Fruit fly (Drosophila melanogaster): ENCODE data around the gene JhI-21.
A peak's percentile ranks its signal among the peaks of the same experiment; 100 is the strongest.

Gene JhI-21

dm6 chr2L:12004211-12004979 is 51.4 kb downstream of the JhI-21 start (continued):
- no peak for TF ChIP-seq crol (GFP tag; IDR thresholded peaks at IDR 0.05)
- peak; percentile 46 to 55 for TF ChIP-seq Pdp1 (GFP tag; optimal IDR thresholded peaks at IDR 0.05)
- peak; percentile 78 for TF ChIP-seq CG8290 (GFP tag; optimal IDR thresholded peaks at IDR 0.05)
- peak; percentile 63 to 92 for TF ChIP-seq CG8290 (tag; optimal IDR thresholded peaks at IDR 0.05)
- peak; percentile 56 for TF ChIP-seq Jarid2 (GFP tag; optimal IDR thresholded peaks at IDR 0.05)
- peak; percentile 42 for TF ChIP-seq gro (GFP tag; optimal IDR thresholded peaks at IDR 0.05)
- TF ChIP-seq CG32532 (GFP tag; IDR thresholded peaks at IDR 0.05), result no peak
- no peak for TF ChIP-seq CG32767 (GFP tag; IDR thresholded peaks at IDR 0.05)
- TF ChIP-seq CG1647 (GFP tag; optimal IDR thresholded peaks at IDR 0.05), result peak; percentile 6
- TF ChIP-seq Gug (GFP tag; IDR thresholded peaks at IDR 0.05), result no peak
- TF ChIP-seq CG15011 (GFP tag; optimal IDR thresholded peaks at IDR 0.05), result peak; percentile 55
- TF ChIP-seq abd-A (tag; optimal IDR thresholded peaks at IDR 0.05), result peak; percentile 97
- peak; percentile 68 for TF ChIP-seq CG8924 (tag; optimal IDR thresholded peaks at IDR 0.05)
- TF ChIP-seq CG17385 (GFP tag; optimal IDR thresholded peaks at IDR 0.05), result peak; percentile 91
- TF ChIP-seq CkIIα-i1 (GFP tag; IDR thresholded peaks at IDR 0.05), result no peak
- TF ChIP-seq ems (GFP tag; optimal IDR thresholded peaks at IDR 0.05), result peak; percentile 19
- TF ChIP-seq lmd (GFP tag; IDR thresholded peaks at IDR 0.05), result no peak
- TF ChIP-seq CG2202 (tag; optimal IDR thresholded peaks at IDR 0.05), result peak; percentile 88
- no peak for TF ChIP-seq Drgx (GFP tag; IDR thresholded peaks at IDR 0.05)
- peak; percentile 86 for TF ChIP-seq CG2875 (GFP tag; optimal IDR thresholded peaks at IDR 0.05)
- TF ChIP-seq cg (GFP tag; optimal IDR thresholded peaks at IDR 0.05), result peak; percentile 60
- TF ChIP-seq CG17568 (GFP tag; optimal IDR thresholded peaks at IDR 0.05), result peak; percentile 94
- TF ChIP-seq her (GFP tag; optimal IDR thresholded peaks at IDR 0.05), result peak; percentile 69
- TF ChIP-seq HLHmδ (GFP tag; optimal IDR thresholded peaks at IDR 0.05), result peak; percentile 80
- TF ChIP-seq insv (GFP tag; optimal IDR thresholded peaks at IDR 0.05), result no peak
- TF ChIP-seq CG15601 (tag; optimal IDR thresholded peaks at IDR 0.05), result peak; percentile 88
- peak; percentile 50 for TF ChIP-seq bigmax (GFP tag; optimal IDR thresholded peaks at IDR 0.05)
- peak; percentile 50 for TF ChIP-seq CoRest (tag; optimal IDR thresholded peaks at IDR 0.05)
- peak; percentile 35 for TF ChIP-seq lilli (GFP tag; optimal IDR thresholded peaks at IDR 0.05)
- TF ChIP-seq zen2 (GFP tag; IDR thresholded peaks at IDR 0.05; ENCODE audit: partially characterized antibody), result no peak
- no peak for TF ChIP-seq prd (optimal IDR thresholded peaks at IDR 0.05)
- TF ChIP-seq prd (GFP tag; IDR thresholded peaks at IDR 0.05), result no peak
- TF ChIP-seq Mad (GFP tag; optimal IDR thresholded peaks at IDR 0.05), result peak; percentile 31
- TF ChIP-seq CG15269 (tag; optimal IDR thresholded peaks at IDR 0.05), result peak; percentile 73
- TF ChIP-seq NfI (GFP tag; optimal IDR thresholded peaks at IDR 0.05), result peak; percentile 22
- TF ChIP-seq TFAM (GFP tag; optimal IDR thresholded peaks at IDR 0.05), result no peak
- TF ChIP-seq cas (GFP tag; IDR thresholded peaks at IDR 0.05), result no peak
- TF ChIP-seq Optix (GFP tag; IDR thresholded peaks at IDR 0.05), result no peak
- no peak for TF ChIP-seq CG14860 (GFP tag; IDR thresholded peaks at IDR 0.05; ENCODE audit: partially characterized antibody)
- peak; percentile 24 for TF ChIP-seq CG8944 (GFP tag; optimal IDR thresholded peaks at IDR 0.05)
- peak; percentile 62 for TF ChIP-seq CG12104 (GFP tag; optimal IDR thresholded peaks at IDR 0.05)
- TF ChIP-seq CG12155 (GFP tag; optimal IDR thresholded peaks at IDR 0.05), result peak; percentile 23
- peak; percentile 34 for TF ChIP-seq Atf3 (GFP tag; optimal IDR thresholded peaks at IDR 0.05)
- TF ChIP-seq Rfx (GFP tag; IDR thresholded peaks at IDR 0.05), result no peak
- peak; percentile 45 for TF ChIP-seq CG4854 (GFP tag; optimal IDR thresholded peaks at IDR 0.05)
- 0 out of 3 replicates have a peak, but pooled peaks have one; percentile 7 for TF ChIP-seq CG7357 (GFP tag; IDR thresholded peaks at IDR 0.05)
- peak; percentile 43 for TF ChIP-seq az2 (GFP tag; optimal IDR thresholded peaks at IDR 0.05)
- TF ChIP-seq Nf-YB (GFP tag; optimal IDR thresholded peaks at IDR 0.05), result no peak
- TF ChIP-seq PHDP (tag; optimal IDR thresholded peaks at IDR 0.05), result peak; percentile 80
- TF ChIP-seq Opbp (GFP tag; IDR thresholded peaks at IDR 0.05; ENCODE audit: partially characterized antibody), result no peak
